Fruit fly (Drosophila melanogaster) whole organism, embryonic: ENCODE data around the gene Sps2.

Source experiments
- Abd-B ChIP-seq: fragments of 200-800 bp; sonication (Bioruptor generic); optimal IDR thresholded peaks from 2 replicates; lab custom pipeline; 2018; ENCODE audit warnings: missing biosample characterization, mild to moderate bottlenecking, missing genetic modification characterization, moderate library complexity
- CG11456 ChIP-seq: fragments of 200-800 bp; sonication (Bioruptor generic); IDR thresholded peaks from 3 replicates; pipeline ENCODE4 v1.3.6; 2022; ENCODE audit warnings: missing biosample characterization, missing genetic modification characterization
- CG11696 ChIP-seq: fragments of 200-800 bp; sonication (Bioruptor generic); IDR thresholded peaks from 2 replicates; pipeline ENCODE4 v1.3.6; 2022; ENCODE audit warnings: missing biosample characterization, missing genetic modification characterization
- CG12299 ChIP-seq: fragments of 200-800 bp; sonication (Bioruptor generic); optimal IDR thresholded peaks from 2 replicates; lab custom pipeline; 2018; ENCODE audit warnings: missing biosample characterization, mild to moderate bottlenecking, missing genetic modification characterization
- CG12769 ChIP-seq: fragments of 200-800 bp; sonication (Bioruptor generic); optimal IDR thresholded peaks from 2 replicates; lab custom pipeline; 2019; ENCODE audit warnings: missing biosample characterization, mild to moderate bottlenecking, missing genetic modification characterization, moderate library complexity
- CG15696 ChIP-seq: fragments of 200-800 bp; sonication (Bioruptor generic); optimal IDR thresholded peaks from 2 replicates; lab custom pipeline; 2019; ENCODE audit warnings: missing biosample characterization, mild to moderate bottlenecking, missing genetic modification characterization, moderate library complexity
- CG1647 ChIP-seq: fragments of 200-800 bp; sonication (Bioruptor generic); optimal IDR thresholded peaks from 3 replicates; lab custom pipeline; 2016; ENCODE audit warnings: missing biosample characterization, missing genetic modification characterization
- CG31224 ChIP-seq: fragments of 200-800 bp; sonication (Bioruptor generic); IDR thresholded peaks from 2 replicates; pipeline ENCODE4 v1.3.6; 2022; ENCODE audit warnings: missing biosample characterization, missing genetic modification characterization
- CG31365 ChIP-seq: fragments of 200-800 bp; sonication (Bioruptor generic); optimal IDR thresholded peaks from 2 replicates; lab custom pipeline; 2018; ENCODE audit warnings: missing biosample characterization, mild to moderate bottlenecking, missing genetic modification characterization
- CG3163 ChIP-seq: fragments of 200-800 bp; sonication (Bioruptor generic); optimal IDR thresholded peaks from 3 replicates; lab custom pipeline; 2016; ENCODE audit warnings: missing biosample characterization, missing genetic modification characterization
- CG33557 ChIP-seq: fragments of 200-800 bp; sonication (Bioruptor generic); optimal IDR thresholded peaks from 2 replicates; lab custom pipeline; 2019; ENCODE audit warnings: missing biosample characterization, mild to moderate bottlenecking, missing genetic modification characterization, moderate library complexity
- CG4360 ChIP-seq: fragments of 200-800 bp; sonication (Bioruptor generic); IDR thresholded peaks from 2 replicates; pipeline ENCODE4 v1.3.6; 2022; ENCODE audit warnings: missing biosample characterization, missing genetic modification characterization
- CG6175 ChIP-seq: fragments of 200-800 bp; sonication (Bioruptor generic); IDR thresholded peaks from 3 replicates; pipeline ENCODE4 v1.3.6; 2022; ENCODE audit warnings: missing biosample characterization, missing genetic modification characterization
- CG6683 ChIP-seq: fragments of 200-800 bp; sonication (Bioruptor generic); optimal IDR thresholded peaks from 2 replicates; lab custom pipeline; 2017; ENCODE audit warnings: missing biosample characterization, mild to moderate bottlenecking, missing genetic modification characterization, missing genetic modification reagents
- CG7556 ChIP-seq: fragments of 200-800 bp; sonication (Bioruptor generic); optimal IDR thresholded peaks from 2 replicates; lab custom pipeline; 2017; ENCODE audit warnings: missing biosample characterization, mild to moderate bottlenecking, missing genetic modification characterization
- CG8089 ChIP-seq: fragments of 200-800 bp; sonication (Bioruptor generic); optimal IDR thresholded peaks from 3 replicates; lab custom pipeline; 2016; ENCODE audit warnings: missing biosample characterization, missing genetic modification characterization
- Chrac-16 ChIP-seq: fragments of 200-800 bp; sonication (Bioruptor generic); optimal IDR thresholded peaks from 3 replicates; lab custom pipeline; 2016; ENCODE audit warnings: missing biosample characterization, missing genetic modification characterization
- Dad ChIP-seq: fragments of 200-800 bp; sonication (Bioruptor generic); optimal IDR thresholded peaks from 3 replicates; lab custom pipeline; 2016; ENCODE audit warnings: missing biosample characterization, missing genetic modification characterization
- Eip74EF ChIP-seq, 2 experiments: fragments of 200-800 bp in 1 of 2; fragments of >200 bp in 1 of 2; sonication (Bioruptor generic) in 1 of 2; optimal IDR thresholded peaks; 2 replicates each; lab custom pipeline; 2017 to 2019; ENCODE audit warnings: missing biosample characterization in 2 of 2, missing genetic modification characterization in 2 of 2, mild to moderate bottlenecking in 1 of 2, moderate library complexity in 1 of 2
- Fer1 ChIP-seq: fragments of 200-800 bp; sonication (Bioruptor generic); optimal IDR thresholded peaks from 2 replicates; lab custom pipeline; 2017; ENCODE audit warnings: missing biosample characterization, mild to moderate bottlenecking, missing genetic modification characterization
- HLH4C ChIP-seq: fragments of 200-800 bp; sonication (Bioruptor generic); IDR thresholded peaks from 3 replicates; pipeline ENCODE4 v1.3.6; 2022; ENCODE audit warnings: missing biosample characterization, missing genetic modification characterization; ENCODE audit not compliant: partially characterized antibody
- HmgD ChIP-seq: fragments of 200-800 bp; sonication (Bioruptor generic); optimal IDR thresholded peaks from 3 replicates; lab custom pipeline; 2016; ENCODE audit warnings: missing biosample characterization, missing genetic modification characterization
- MBD-R2 ChIP-seq: fragments of 200-800 bp; sonication (Bioruptor generic); IDR thresholded peaks from 2 replicates; pipeline ENCODE4 v1.3.6; 2022; ENCODE audit warnings: missing biosample characterization, missing genetic modification characterization
- Nf-YA ChIP-seq: fragments of 200-800 bp; sonication (Bioruptor generic); IDR thresholded peaks from 2 replicates; pipeline ENCODE4 v1.3.6; 2022; ENCODE audit warnings: missing biosample characterization, missing genetic modification characterization
- Optix ChIP-seq: fragments of 200-800 bp; sonication (Bioruptor generic); IDR thresholded peaks from 3 replicates; pipeline ENCODE4 v1.3.6; 2022; ENCODE audit warnings: missing biosample characterization, missing genetic modification characterization
- Sox102F ChIP-seq: fragments of 200-800 bp; sonication (Bioruptor generic); optimal IDR thresholded peaks from 2 replicates; lab custom pipeline; 2018; ENCODE audit warnings: missing biosample characterization, mild to moderate bottlenecking, missing genetic modification characterization, moderate library complexity
- TFAM ChIP-seq: fragments of 200-800 bp; sonication (Bioruptor generic); optimal IDR thresholded peaks from 2 replicates; lab custom pipeline; 2017; ENCODE audit warnings: missing biosample characterization, missing genetic modification characterization, inconsistent platforms
- YL-1 ChIP-seq: fragments of 200-800 bp; sonication (Bioruptor generic); optimal IDR thresholded peaks from 3 replicates; lab custom pipeline; 2017; ENCODE audit warnings: missing biosample characterization, mild to moderate bottlenecking, missing genetic modification characterization
- btn ChIP-seq: fragments of 200-800 bp; sonication (Bioruptor generic); optimal IDR thresholded peaks from 2 replicates; lab custom pipeline; 2016; ENCODE audit warnings: missing biosample characterization, missing genetic modification characterization
- chinmo ChIP-seq: fragments of 200-800 bp; sonication (Bioruptor generic); IDR thresholded peaks from 4 replicates; pipeline ENCODE4 v1.3.6; 2022; ENCODE audit warnings: missing biosample characterization, missing genetic modification characterization; ENCODE audit not compliant: partially characterized antibody
- chm ChIP-seq: fragments of 200-800 bp; sonication (Bioruptor generic); IDR thresholded peaks from 2 replicates; pipeline ENCODE4 v1.3.6; 2022; ENCODE audit warnings: missing biosample characterization, missing genetic modification characterization
- chn ChIP-seq: fragments of 200-800 bp; sonication (Bioruptor generic); optimal IDR thresholded peaks from 2 replicates; lab custom pipeline; 2016; ENCODE audit warnings: missing biosample characterization, missing genetic modification characterization
- cwo ChIP-seq: fragments of 200-800 bp; sonication (Bioruptor generic); optimal IDR thresholded peaks from 3 replicates; lab custom pipeline; 2017; ENCODE audit warnings: missing biosample characterization, missing genetic modification characterization, mild to moderate bottlenecking, moderate library complexity, missing genetic modification reagents
- dpn ChIP-seq, 2 experiments: fragments of 200-800 bp; sonication (Bioruptor generic); optimal IDR thresholded peaks; 3 replicates each; lab custom pipeline; 2016; ENCODE audit warnings: missing biosample characterization in 2 of 2, missing genetic modification characterization in 2 of 2
- emc ChIP-seq: fragments of 200-800 bp; sonication (Bioruptor generic); optimal IDR thresholded peaks from 2 replicates; lab custom pipeline; 2016; ENCODE audit warnings: missing biosample characterization, missing genetic modification characterization
- eve ChIP-seq, 2 experiments: fragments of >200 bp; optimal IDR thresholded peaks; 2 replicates each; lab custom pipeline; 2017; ENCODE audit warnings: missing biosample characterization in 2 of 2, missing genetic modification characterization in 2 of 2
- ewg ChIP-seq: fragments of 200-800 bp; sonication (Bioruptor generic); optimal IDR thresholded peaks from 3 replicates; lab custom pipeline; 2017; ENCODE audit warnings: mild to moderate bottlenecking, missing biosample characterization, missing genetic modification reagents, missing genetic modification characterization
- fd102C ChIP-seq: fragments of 200-800 bp; sonication (Bioruptor generic); optimal IDR thresholded peaks from 2 replicates; lab custom pipeline; 2018; ENCODE audit warnings: missing biosample characterization, mild to moderate bottlenecking, missing genetic modification characterization, moderate library complexity
- gce ChIP-seq: fragments of 200-800 bp; sonication (Bioruptor generic); IDR thresholded peaks from 3 replicates; pipeline ENCODE4 v1.3.6; 2022; ENCODE audit warnings: missing biosample characterization, missing genetic modification characterization
- gcm ChIP-seq: fragments of 200-800 bp; sonication (Bioruptor generic); optimal IDR thresholded peaks from 2 replicates; lab custom pipeline; 2019; ENCODE audit warnings: missing biosample characterization, mild to moderate bottlenecking, missing genetic modification characterization, moderate library complexity
- nerfin-1 ChIP-seq: fragments of 200-800 bp; sonication (Bioruptor generic); optimal IDR thresholded peaks from 3 replicates; lab custom pipeline; 2019; ENCODE audit warnings: missing biosample characterization, mild to moderate bottlenecking, missing genetic modification characterization, moderate library complexity
- schlank ChIP-seq: fragments of 200-800 bp; sonication (Bioruptor generic); optimal IDR thresholded peaks from 2 replicates; lab custom pipeline; 2018; ENCODE audit warnings: missing biosample characterization, mild to moderate bottlenecking, missing genetic modification characterization
- shn ChIP-seq: fragments of 200-800 bp; sonication (Bioruptor generic); optimal IDR thresholded peaks from 3 replicates; lab custom pipeline; 2016; ENCODE audit warnings: missing biosample characterization, missing genetic modification characterization
- sisA ChIP-seq: fragments of 200-800 bp; sonication (Bioruptor generic); IDR thresholded peaks from 2 replicates; pipeline ENCODE4 v1.3.6; 2022; ENCODE audit warnings: missing biosample characterization, missing genetic modification characterization
- slp2 ChIP-seq: fragments of 200-800 bp; sonication (Bioruptor generic); optimal IDR thresholded peaks from 2 replicates; lab custom pipeline; 2016; ENCODE audit warnings: missing biosample characterization, missing genetic modification characterization
- toy ChIP-seq: fragments of 200-800 bp; sonication (Bioruptor generic); IDR thresholded peaks from 2 replicates; pipeline ENCODE4 v1.3.6; 2022; ENCODE audit warnings: missing biosample characterization, missing genetic modification characterization
- ttk ChIP-seq: fragments of 200-800 bp; sonication (Bioruptor generic); IDR thresholded peaks from 2 replicates; pipeline ENCODE4 v2.1.2; 2022; ENCODE audit warnings: missing biosample characterization, missing genetic modification characterization
- unc-4 ChIP-seq: fragments of 200-800 bp; sonication (Bioruptor generic); IDR thresholded peaks from 2 replicates; pipeline ENCODE4 v1.3.6; 2022; ENCODE audit warnings: missing biosample characterization, missing genetic modification characterization; ENCODE audit not compliant: partially characterized antibody
- usp ChIP-seq: fragments of >200 bp; optimal IDR thresholded peaks from 2 replicates; lab custom pipeline; 2017; ENCODE audit warnings: missing biosample characterization, missing genetic modification characterization
- vfl ChIP-seq: fragments of 200-800 bp; sonication (Bioruptor generic); optimal IDR thresholded peaks from 2 replicates; lab custom pipeline; 2016; ENCODE audit warnings: missing biosample characterization, missing genetic modification characterization
- zf30C ChIP-seq: fragments of 200-800 bp; sonication (Bioruptor generic); optimal IDR thresholded peaks from 3 replicates; lab custom pipeline; 2018; ENCODE audit warnings: missing biosample characterization, mild to moderate bottlenecking, missing genetic modification characterization

The Sps2 gene

dm6 chr2L:10334854-10335277 is 7.5 kb upstream of the Sps2 start (continued):
- TF ChIP-seq CG7556 (GFP tag; lab: Kevin White, UChicago) (peak; percentile 47), CG11456 (no peak), chinmo (GFP tag; lab: Robert Waterston, UW) (peak; percentile 98), gce (GFP tag; lab: Robert Waterston, UW) (no peak), CG31224 (GFP tag; lab: Robert Waterston, UW) (no peak), Eip74EF (GFP tag; optimal IDR thresholded peaks at IDR 0.05; lab: Kevin White, UChicago) (peak in 1 of 2 experiments; percentile 93), CG33557 (GFP tag; lab: Kevin White, UChicago) (peak; percentile 76), chm (GFP tag; lab: Robert Waterston, UW) (no peak; the same call in 1 of the 2 replicates), YL-1 (GFP tag; lab: Kevin White, UChicago) (peak; percentile 88), unc-4 (GFP tag; lab: Robert Waterston, UW) (peak; percentile 67), CG12769 (peak; percentile 95), zf30C (GFP tag; lab: Kevin White, UChicago) (no peak), nerfin-1 (peak; percentile 66), eve (GFP tag; optimal IDR thresholded peaks at IDR 0.05; lab: Kevin White, UChicago) (peak in 1 of 2 experiments; percentile 95), ewg (GFP tag; lab: Kevin White, UChicago) (peak; percentile 26), Nf-YA (GFP tag; lab: Robert Waterston, UW) (no peak), chn (GFP tag; lab: Kevin White, UChicago) (no peak), CG4360 (GFP tag; lab: Robert Waterston, UW) (no peak), CG3163 (peak; percentile 63), Sox102F (GFP tag; lab: Kevin White, UChicago) (no peak), Abd-B (GFP tag; lab: Kevin White, UChicago) (no peak), toy (GFP tag; lab: Robert Waterston, UW) (no peak), CG8089 (GFP tag; lab: Kevin White, UChicago) (peak; percentile 55), schlank (tag; lab: Kevin White, UChicago) (peak; percentile 69), TFAM (no peak), CG6175 (no peak), vfl (peak; percentile 17), Optix (GFP tag; lab: Robert Waterston, UW) (no peak), CG6683 (GFP tag; lab: Kevin White, UChicago) (peak; percentile 50), CG31365 (tag; lab: Kevin White, UChicago) (no peak), ttk (GFP tag; lab: Robert Waterston, UW) (no peak), MBD-R2 (GFP tag; lab: Robert Waterston, UW) (peak; percentile 81), CG12299 (peak; percentile 70), CG15696 (tag; lab: Kevin White, UChicago) (peak; percentile 72), HLH4C (GFP tag; lab: Robert Waterston, UW) (no peak), Chrac-16 (GFP tag; lab: Kevin White, UChicago) (peak; percentile 2), btn (GFP tag; lab: Kevin White, UChicago) (peak; percentile 5), gcm (peak; percentile 34), Fer1 (GFP tag; lab: Kevin White, UChicago) (peak; percentile 85), usp (GFP tag; lab: Kevin White, UChicago) (no peak), CG11696 (GFP tag; lab: Robert Waterston, UW) (peak; percentile 97), cwo (peak; percentile 61), fd102C (GFP tag; lab: Kevin White, UChicago) (peak; percentile 17), HmgD (GFP tag; lab: Kevin White, UChicago) (peak; percentile 11), slp2 (peak; percentile 43), emc (GFP tag; lab: Kevin White, UChicago) (no peak), dpn (GFP tag; optimal IDR thresholded peaks at IDR 0.05; lab: Kevin White, UChicago) (peak; percentile 44 to 62), sisA (GFP tag; lab: Robert Waterston, UW) (no peak), Dad (GFP tag; lab: Kevin White, UChicago) (peak; percentile 17), shn (GFP tag; lab: Kevin White, UChicago) (peak; percentile 57), CG1647 (peak; percentile 61)
